Fruit fly (Drosophila melanogaster) whole organism, pupa: ENCODE data around the gene Qsox2.

ENCODE experiments used
- CG10348 ChIP-seq: fragments of 200-800 bp; sonication (Bioruptor generic); IDR thresholded peaks from 2 replicates; pipeline ENCODE4 v1.3.6; 2022; ENCODE audit warnings: missing biosample characterization, missing genetic modification characterization
- CG12605 ChIP-seq: fragments of 200-800 bp; sonication (Bioruptor generic); IDR thresholded peaks from 2 replicates; pipeline ENCODE4 v1.3.6; 2022; ENCODE audit warnings: missing biosample characterization, missing genetic modification characterization
- CG13204 ChIP-seq: fragments of 200-800 bp; sonication (Bioruptor generic); optimal IDR thresholded peaks from 2 replicates; lab custom pipeline; 2018; ENCODE audit warnings: missing biosample characterization, mild to moderate bottlenecking, missing genetic modification characterization, moderate library complexity
- CG14655 ChIP-seq: fragments of 200-800 bp; sonication (Bioruptor generic); optimal IDR thresholded peaks from 3 replicates; lab custom pipeline; 2017; ENCODE audit warnings: mild to moderate bottlenecking, missing biosample characterization, missing genetic modification reagents, missing genetic modification characterization
- CG15710 ChIP-seq: fragments of 200-800 bp; sonication (Bioruptor generic); optimal IDR thresholded peaks from 2 replicates; lab custom pipeline; 2018; ENCODE audit warnings: missing biosample characterization, mild to moderate bottlenecking, missing genetic modification characterization, moderate library complexity
- CG17806 ChIP-seq: fragments of 200-800 bp; sonication (Bioruptor generic); optimal IDR thresholded peaks from 2 replicates; lab custom pipeline; 2018; ENCODE audit warnings: missing biosample characterization, mild to moderate bottlenecking, missing genetic modification characterization, moderate library complexity
- CG32121 ChIP-seq: fragments of 200-800 bp; sonication (Bioruptor generic); IDR thresholded peaks from 2 replicates; pipeline ENCODE4 v1.3.6; 2022; ENCODE audit warnings: missing biosample characterization, missing genetic modification characterization
- CG34367 ChIP-seq: fragments of 200-800 bp; sonication (Bioruptor generic); optimal IDR thresholded peaks from 2 replicates; lab custom pipeline; 2018; ENCODE audit warnings: missing biosample characterization, mild to moderate bottlenecking, missing genetic modification characterization
- CG4496 ChIP-seq: fragments of 200-800 bp; sonication (Bioruptor generic); IDR thresholded peaks from 3 replicates; pipeline ENCODE4 v1.3.6; 2022; ENCODE audit warnings: missing biosample characterization, missing genetic modification characterization
- CG8159 ChIP-seq: fragments of 200-800 bp; sonication (Bioruptor generic); optimal IDR thresholded peaks from 3 replicates; lab custom pipeline; 2018; ENCODE audit warnings: missing biosample characterization, mild to moderate bottlenecking, missing genetic modification characterization, moderate library complexity
- CG8301 ChIP-seq: fragments of 200-800 bp; sonication (Bioruptor generic); optimal IDR thresholded peaks from 2 replicates; lab custom pipeline; 2018; ENCODE audit warnings: missing biosample characterization, mild to moderate bottlenecking, missing genetic modification characterization
- CG9948 ChIP-seq: fragments of 200-800 bp; sonication (Bioruptor generic); optimal IDR thresholded peaks from 2 replicates; lab custom pipeline; 2018; ENCODE audit warnings: missing biosample characterization, mild to moderate bottlenecking, missing genetic modification characterization, moderate library complexity
- D1 ChIP-seq: fragments of 200-800 bp; sonication (Bioruptor generic); optimal IDR thresholded peaks from 2 replicates; lab custom pipeline; 2018; ENCODE audit warnings: missing biosample characterization, mild to moderate bottlenecking, missing genetic modification characterization, moderate library complexity
- EcR ChIP-seq: fragments of 200-800 bp; sonication (Bioruptor generic); optimal IDR thresholded peaks from 3 replicates; lab custom pipeline; 2019; ENCODE audit warnings: missing biosample characterization, missing genetic modification characterization, mild to moderate bottlenecking, moderate library complexity, missing genetic modification reagents
- Ets98B ChIP-seq: fragments of 200-800 bp; sonication (Bioruptor generic); IDR thresholded peaks from 2 replicates; pipeline ENCODE4 v1.3.6; 2022; ENCODE audit warnings: missing biosample characterization, missing genetic modification characterization
- Pif1A ChIP-seq: fragments of 200-800 bp; sonication (Bioruptor generic); optimal IDR thresholded peaks from 3 replicates; lab custom pipeline; 2016; ENCODE audit warnings: missing biosample characterization, missing genetic modification characterization
- Pif1B ChIP-seq: fragments of 200-800 bp; sonication (Bioruptor generic); optimal IDR thresholded peaks from 3 replicates; lab custom pipeline; 2016; ENCODE audit warnings: missing biosample characterization, missing genetic modification characterization
- Snoo ChIP-seq: fragments of 200-800 bp; sonication (Bioruptor generic); optimal IDR thresholded peaks from 3 replicates; lab custom pipeline; 2017; ENCODE audit warnings: missing biosample characterization, mild to moderate bottlenecking, missing genetic modification characterization, inconsistent platforms
- fd96Ca ChIP-seq: fragments of 200-800 bp; sonication (Bioruptor generic); IDR thresholded peaks from 3 replicates; pipeline ENCODE4 v1.3.6; 2022; ENCODE audit warnings: missing biosample characterization, missing genetic modification characterization
- gl ChIP-seq: fragments of 200-800 bp; sonication (Bioruptor generic); optimal IDR thresholded peaks from 2 replicates; lab custom pipeline; 2018; ENCODE audit warnings: missing biosample characterization, mild to moderate bottlenecking, missing genetic modification characterization
- rn ChIP-seq: fragments of 200-800 bp; sonication (Bioruptor generic); IDR thresholded peaks from 2 replicates; pipeline ENCODE4 v1.3.6; 2022; ENCODE audit warnings: missing biosample characterization, missing genetic modification characterization

The Qsox2 gene

dm6 chr3R:21913447-21913846, at the start of gene Qsox2:
TSS of gene Qsox2 (plus strand) at chr3R:21913747.
- TF ChIP-seq CG12605 (GFP tag; lab: Robert Waterston, UW) = no peak
- no peak for TF ChIP-seq CG8301 (tag; lab: Kevin White, UChicago)
- TF ChIP-seq CG4496 (GFP tag; lab: Robert Waterston, UW) = no peak
- TF ChIP-seq CG13204 (GFP tag; lab: Kevin White, UChicago) = no peak
- TF ChIP-seq CG10348 (GFP tag; lab: Robert Waterston, UW) = no peak
- no peak for TF ChIP-seq CG14655 (GFP tag; lab: Kevin White, UChicago)
- TF ChIP-seq D1 (tag; lab: Kevin White, UChicago) = no peak
- TF ChIP-seq Pif1A (GFP tag; lab: Kevin White, UChicago) = no peak
- TF ChIP-seq Pif1B (GFP tag; lab: Kevin White, UChicago) = no peak
- TF ChIP-seq gl (tag; lab: Kevin White, UChicago) = no peak
- no peak for TF ChIP-seq rn
- no peak for TF ChIP-seq CG9948 (tag; lab: Kevin White, UChicago)
- no peak for TF ChIP-seq Ets98B
- TF ChIP-seq EcR = no peak
- no peak for TF ChIP-seq CG32121 (GFP tag; lab: Robert Waterston, UW)
- TF ChIP-seq CG8159 (tag; lab: Kevin White, UChicago) = no peak

- TF ChIP-seq CG32121 (GFP tag; lab: Robert Waterston, UW) (0 out of 2 replicates have a peak, but pooled peaks have one; percentile 23), EcR (no peak), CG10348 (GFP tag; lab: Robert Waterston, UW) (no peak), CG14655 (GFP tag; lab: Kevin White, UChicago) (peak; percentile 16)
Observed at dm6 chr3R:21863817-21864384, 49.6 kb upstream of the Qsox2 start.

dm6 chr3R:21864484-21864883, 49.1 kb upstream of the Qsox2 start:
- no peak for TF ChIP-seq Pif1B (GFP tag; lab: Kevin White, UChicago)
- TF ChIP-seq CG8301 (tag; lab: Kevin White, UChicago) = no peak
- TF ChIP-seq CG17806 (tag; lab: Kevin White, UChicago) = no peak
- TF ChIP-seq CG9948 (tag; lab: Kevin White, UChicago) = no peak
- no peak for TF ChIP-seq rn
- no peak for TF ChIP-seq CG12605 (GFP tag; lab: Robert Waterston, UW)
- TF ChIP-seq Snoo = no peak

- TF ChIP-seq CG17806 (tag; lab: Kevin White, UChicago) (no peak), Ets98B (no peak), D1 (tag; lab: Kevin White, UChicago) (peak; percentile 46), CG12605 (GFP tag; lab: Robert Waterston, UW) (no peak)
Observed at dm6 chr3R:21864992-21865391, 48.6 kb upstream of the Qsox2 start, which contains the start of gene lsn. TSS of gene lsn (plus strand) at chr3R:21865168.

dm6 chr3R:21867819-21868218, 45.7 kb upstream of the Qsox2 start, which contains the start of the genes CG6569 and Cby:
TSS of gene CG6569 (minus strand) at chr3R:21867919.
TSS of gene Cby (plus strand) at chr3R:21868003.
- no peak for TF ChIP-seq fd96Ca (GFP tag; lab: Robert Waterston, UW)
- no peak for TF ChIP-seq CG12605 (GFP tag; lab: Robert Waterston, UW)
- no peak for TF ChIP-seq CG32121 (GFP tag; lab: Robert Waterston, UW)
- no peak for TF ChIP-seq CG15710
- no peak for TF ChIP-seq CG10348 (GFP tag; lab: Robert Waterston, UW)
- TF ChIP-seq, all 21 proteins: peak for 0

- no peak for TF ChIP-seq Pif1A (GFP tag; lab: Kevin White, UChicago)
- no peak for TF ChIP-seq Pif1B (GFP tag; lab: Kevin White, UChicago)
- no peak for TF ChIP-seq Snoo
- no peak for TF ChIP-seq gl (tag; lab: Kevin White, UChicago)
- no peak for TF ChIP-seq CG34367 (tag; lab: Kevin White, UChicago)
- TF ChIP-seq CG8159 (tag; lab: Kevin White, UChicago) = no peak
- TF ChIP-seq, all 21 proteins: peak for 0
Observed at dm6 chr3R:21869464-21870100, 44.0 kb upstream of the Qsox2 start, which contains the start of gene CG31174. TSS of gene CG31174 (minus strand) at chr3R:21869514.

- TF ChIP-seq Snoo (peak; percentile 28), Pif1A (GFP tag; lab: Kevin White, UChicago) (peak; percentile 82), fd96Ca (GFP tag; lab: Robert Waterston, UW) (peak; percentile 90), CG17806 (tag; lab: Kevin White, UChicago) (peak; percentile 87), CG15710 (peak; percentile 85), CG12605 (GFP tag; lab: Robert Waterston, UW) (peak; percentile 90), CG9948 (tag; lab: Kevin White, UChicago) (peak; percentile 81), gl (tag; lab: Kevin White, UChicago) (peak; percentile 66), CG10348 (GFP tag; lab: Robert Waterston, UW) (peak; percentile 62), CG34367 (tag; lab: Kevin White, UChicago) (peak; percentile 78), CG14655 (GFP tag; lab: Kevin White, UChicago) (peak; percentile 89), D1 (tag; lab: Kevin White, UChicago) (no peak), CG4496 (GFP tag; lab: Robert Waterston, UW) (peak; percentile 94), CG32121 (GFP tag; lab: Robert Waterston, UW) (peak; percentile 95), CG13204 (GFP tag; lab: Kevin White, UChicago) (no peak), EcR (no peak), CG8301 (tag; lab: Kevin White, UChicago) (peak; percentile 91), CG8159 (tag; lab: Kevin White, UChicago) (peak; percentile 85), Ets98B (peak; percentile 93), Pif1B (GFP tag; lab: Kevin White, UChicago) (peak; percentile 82), rn (peak; percentile 74)
Observed at dm6 chr3R:21870158-21870971, 43.2 kb upstream of the Qsox2 start, which contains the start of gene CG31431. TSS of gene CG31431 (plus strand) at chr3R:21870681.
